Worm (Caenorhabditis elegans): Measurements from ENCODE around the gene glna-2.

Gene glna-2

ce11 chrII:8008334-8008733, at the start of gene glna-2:
Gene glna-2 (plus strand): TSS chrII:8008634.
- TF ChIP-seq rec-8 (tag; optimal IDR thresholded peaks at IDR 0.05) (no peak), hmg-1.2 (GFP tag; IDR thresholded peaks at IDR 0.05) (no peak), sptf-2 (GFP tag; optimal IDR thresholded peaks at IDR 0.05) (no peak), madf-6 (GFP tag; IDR thresholded peaks at IDR 0.05) (no peak), athp-1 (tag; optimal IDR thresholded peaks at IDR 0.05) (no peak), let-607 (tag; optimal IDR thresholded peaks at IDR 0.05) (no peak), dpl-1 (GFP tag; optimal IDR thresholded peaks at IDR 0.05) (no peak), bed-2 (GFP tag; IDR thresholded peaks at IDR 0.05) (no peak), gei-17 (GFP tag; optimal IDR thresholded peaks at IDR 0.05) (no peak), ets-4 (GFP tag; optimal IDR thresholded peaks at IDR 0.05) (no peak), attf-5 (GFP tag; optimal IDR thresholded peaks at IDR 0.05) (no peak), nfya-1 (tag; optimal IDR thresholded peaks at IDR 0.05; ENCODE audit: borderline replicate concordance, insufficient read depth) (no peak)

- TF ChIP-seq hlh-12 (tag; optimal IDR thresholded peaks at IDR 0.05) (no peak), aptf-3 (GFP tag; IDR thresholded peaks at IDR 0.05) (no peak), lin-35 (GFP tag; optimal IDR thresholded peaks at IDR 0.05) (no peak), T07F8.4 (tag; optimal IDR thresholded peaks at IDR 0.05) (no peak), mcd-1 (GFP tag; IDR thresholded peaks at IDR 0.05) (no peak), egl-44 (GFP tag; IDR thresholded peaks at IDR 0.05) (no peak), ztf-28 (GFP tag; IDR thresholded peaks at IDR 0.05) (no peak), ztf-6 (GFP tag; IDR thresholded peaks at IDR 0.05) (no peak), cebp-1 (GFP tag; IDR thresholded peaks at IDR 0.05) (no peak), cebp-1 (tag; optimal IDR thresholded peaks at IDR 0.05) (no peak), egrh-3 (GFP tag; IDR thresholded peaks at IDR 0.05) (no peak), nhr-179 (tag; optimal IDR thresholded peaks at IDR 0.05) (no peak), ceh-58 (GFP tag; IDR thresholded peaks at IDR 0.05) (no peak), sdz-38 (tag; optimal IDR thresholded peaks at IDR 0.05) (no peak), Y95B8A.8 (GFP tag; IDR thresholded peaks at IDR 0.05) (no peak), chd-7 (tag; optimal IDR thresholded peaks at IDR 0.05) (no peak), hmg-20 (GFP tag; IDR thresholded peaks at IDR 0.05) (no peak)
Observed at ce11 chrII:7962181-7962580, 46.3 kb upstream of the glna-2 start.

ce11 chrII:7968393-7968792, 40.0 kb upstream of the glna-2 start:
- no peak for TF ChIP-seq K11D2.4 (GFP tag; IDR thresholded peaks at IDR 0.05)
- TF ChIP-seq Y56A3A.18 (GFP tag; IDR thresholded peaks at IDR 0.05): no peak
- no peak for TF ChIP-seq mcd-1 (GFP tag; IDR thresholded peaks at IDR 0.05)
- TF ChIP-seq sea-2 (GFP tag; IDR thresholded peaks at IDR 0.05): no peak
- no peak for TF ChIP-seq ekl-4 (GFP tag; IDR thresholded peaks at IDR 0.05)
- no peak for TF ChIP-seq ztf-6 (GFP tag; IDR thresholded peaks at IDR 0.05)
- TF ChIP-seq zim-3 (tag; optimal IDR thresholded peaks at IDR 0.05): no peak
- TF ChIP-seq F33H1.4 (GFP tag; IDR thresholded peaks at IDR 0.05): no peak
- TF ChIP-seq let-526 (GFP tag; IDR thresholded peaks at IDR 0.05): no peak
- TF ChIP-seq T26A5.8 (tag; optimal IDR thresholded peaks at IDR 0.05): no peak
- TF ChIP-seq rec-8 (tag; optimal IDR thresholded peaks at IDR 0.05): no peak
- no peak for TF ChIP-seq F23B12.7 (tag; optimal IDR thresholded peaks at IDR 0.05; ENCODE audit: insufficient read depth)
- TF ChIP-seq aptf-2 (GFP tag; conservative IDR thresholded peaks at IDR 0.05): no peak
- TF ChIP-seq lsy-27 (tag; optimal IDR thresholded peaks at IDR 0.05; ENCODE audit: borderline replicate concordance, insufficient read depth): no peak
- no peak for TF ChIP-seq rpc-1 (optimal IDR thresholded peaks at IDR 0.05)
- TF ChIP-seq rpc-1 (tag; optimal IDR thresholded peaks at IDR 0.05): no peak
- TF ChIP-seq hsf-1 (GFP tag; IDR thresholded peaks at IDR 0.05): no peak

Measured in whole organism, young adult.